Fruit fly (Drosophila melanogaster) S2 (cell line): Measurements from ENCODE around the gene CG4297.

ENCODE experiments used
- CG8478 ChIP-seq: fragments of >200 bp; optimal IDR thresholded peaks from 2 replicates; lab custom pipeline; 2018
- CTCF ChIP-seq, 2 experiments: fragments of >200 bp; optimal IDR thresholded peaks; 2 replicates each; lab custom pipeline; 2018

DNA sequence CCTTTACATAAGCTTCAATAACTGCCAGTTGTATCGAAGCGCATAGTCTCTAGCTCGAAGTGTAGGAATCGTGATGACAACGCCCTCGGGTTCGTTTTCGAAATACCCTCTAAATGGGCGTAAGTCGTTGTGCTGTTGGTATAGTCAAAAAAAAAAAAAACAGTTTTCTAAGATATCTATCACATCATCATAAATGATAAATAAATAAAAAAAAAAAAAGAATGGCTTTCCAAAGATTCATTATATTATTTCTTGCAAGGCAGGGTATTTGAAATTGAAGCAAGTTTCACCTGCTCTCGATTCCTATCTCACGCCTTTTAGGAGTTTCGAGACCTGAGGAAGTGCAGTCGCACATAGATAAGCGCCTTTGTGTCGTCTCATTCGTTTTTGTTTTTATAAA is 21.3 kb upstream of the CG4297 start:
- TF ChIP-seq CTCF (optimal IDR thresholded peaks at IDR 0.05; lab: Kevin White, UChicago) (no peak), CG8478 (lab: Kevin White, UChicago) (no peak)
